Worm (Caenorhabditis elegans) whole organism, midembryonic: ENCODE measurements around the gene lurp-4.

Experiments
- flt-1 ChIP-seq: fragments of 200-800 bp; sonication (Bioruptor generic); IDR thresholded peaks from 2 replicates; pipeline ENCODE4 v1.3.6; 2022; ENCODE audit warnings: missing genetic modification characterization, missing compliant biosample characterization
- med-1 ChIP-seq: sonication (generic microtip); optimal IDR thresholded peaks from 2 replicates; lab custom pipeline; 2017; ENCODE audit warnings: missing genetic modification characterization, mild to moderate bottlenecking, missing compliant biosample characterization, antibody characterized with exemption, missing genetic modification reagents; ENCODE audit not compliant: insufficient read depth
- ref-1 ChIP-seq: fragments of 200-800 bp; sonication (Bioruptor generic); conservative IDR thresholded peaks from 2 replicates; pipeline ENCODE4 v1.3.6; 2022; ENCODE audit warnings: missing genetic modification reagents, missing genetic modification characterization, missing compliant biosample characterization
- tab-1 ChIP-seq: fragments of 200-800 bp; sonication (Bioruptor generic); IDR thresholded peaks from 2 replicates; pipeline ENCODE4 v1.3.6; 2022; ENCODE audit warnings: missing genetic modification characterization, missing compliant biosample characterization
- ztf-29 ChIP-seq: fragments of 200-800 bp; sonication (Bioruptor generic); IDR thresholded peaks from 2 replicates; pipeline ENCODE4 v1.3.6; 2022; ENCODE audit warnings: missing genetic modification reagents, missing genetic modification characterization, missing compliant biosample characterization

DNA sequence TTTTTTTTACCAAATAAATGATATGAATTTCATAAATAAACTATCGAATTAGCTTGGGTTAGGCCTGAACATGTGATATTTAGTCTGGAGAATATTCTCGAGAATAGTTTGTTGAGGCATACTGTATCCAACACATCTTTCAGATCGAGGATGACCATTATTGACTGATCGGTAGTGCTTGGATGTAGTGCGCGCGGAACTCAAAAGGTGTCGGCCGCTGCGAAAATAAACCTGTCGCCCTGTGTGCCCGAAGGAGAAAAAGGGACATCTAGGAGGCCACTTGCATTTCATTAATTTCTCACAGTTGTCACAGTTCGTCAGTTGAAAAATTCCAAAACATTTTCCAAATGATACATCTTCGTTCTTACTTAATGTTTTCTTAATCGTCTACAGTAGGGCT, 28.3 kb upstream of the lurp-4 start:
- TF ChIP-seq flt-1 (GFP tag; lab: Robert Waterston, UW), result no peak
- TF ChIP-seq tab-1, result no peak
- no peak for TF ChIP-seq ref-1
- TF ChIP-seq ztf-29, result no peak
- no peak for TF ChIP-seq med-1 (GFP tag; lab: Kevin White, UChicago)
